Fruit fly (Drosophila melanogaster) whole organism, embryonic: ENCODE results near the gene Coq2.

Experiments
- Antp ChIP-seq: fragments of 200-800 bp; sonication (Bioruptor generic); optimal IDR thresholded peaks from 3 replicates; lab custom pipeline; 2016; ENCODE audit warnings: missing biosample characterization, missing genetic modification characterization
- CG10209 ChIP-seq: fragments of 200-800 bp; sonication (Bioruptor generic); optimal IDR thresholded peaks from 3 replicates; lab custom pipeline; 2017; ENCODE audit warnings: missing biosample characterization, mild to moderate bottlenecking, missing genetic modification characterization, missing genetic modification reagents
- CG10267 ChIP-seq: fragments of 200-800 bp; sonication (Bioruptor generic); optimal IDR thresholded peaks from 2 replicates; lab custom pipeline; 2018; ENCODE audit warnings: missing biosample characterization, mild to moderate bottlenecking, missing genetic modification characterization, moderate library complexity
- CG10274 ChIP-seq: fragments of 200-800 bp; sonication (Bioruptor generic); optimal IDR thresholded peaks from 3 replicates; lab custom pipeline; 2017; ENCODE audit warnings: missing biosample characterization, mild to moderate bottlenecking, missing genetic modification characterization
- CG10979 ChIP-seq: fragments of 200-800 bp; sonication (Bioruptor generic); optimal IDR thresholded peaks from 2 replicates; lab custom pipeline; 2018; ENCODE audit warnings: missing biosample characterization, mild to moderate bottlenecking, missing genetic modification characterization, moderate library complexity
- CG11398 ChIP-seq: fragments of 200-800 bp; sonication (Bioruptor generic); optimal IDR thresholded peaks from 2 replicates; lab custom pipeline; 2016; ENCODE audit warnings: missing biosample characterization, missing genetic modification characterization
- CG11695 ChIP-seq: fragments of 200-800 bp; sonication (Bioruptor generic); IDR thresholded peaks from 3 replicates; pipeline ENCODE4 v1.3.6; 2022; ENCODE audit warnings: missing biosample characterization, missing genetic modification characterization
- CG13894 ChIP-seq: fragments of 200-800 bp; sonication (Bioruptor generic); optimal IDR thresholded peaks from 3 replicates; lab custom pipeline; 2018; ENCODE audit warnings: missing biosample characterization, mild to moderate bottlenecking, missing genetic modification characterization, moderate library complexity
- CG15601 ChIP-seq: fragments of 200-800 bp; sonication (Bioruptor generic); optimal IDR thresholded peaks from 3 replicates; lab custom pipeline; 2019; ENCODE audit warnings: missing biosample characterization, mild to moderate bottlenecking, missing genetic modification characterization, moderate library complexity
- CG1792 ChIP-seq: fragments of 200-800 bp; sonication (Bioruptor generic); optimal IDR thresholded peaks from 2 replicates; lab custom pipeline; 2016; ENCODE audit warnings: missing biosample characterization, missing genetic modification characterization
- CG3163 ChIP-seq: fragments of 200-800 bp; sonication (Bioruptor generic); optimal IDR thresholded peaks from 3 replicates; lab custom pipeline; 2016; ENCODE audit warnings: missing biosample characterization, missing genetic modification characterization
- CG3995 ChIP-seq: fragments of 200-800 bp; sonication (Bioruptor generic); optimal IDR thresholded peaks from 3 replicates; lab custom pipeline; 2016; ENCODE audit warnings: missing biosample characterization, missing genetic modification characterization
- CG42726 ChIP-seq: fragments of 200-800 bp; sonication (Bioruptor generic); IDR thresholded peaks from 2 replicates; pipeline ENCODE4 v1.3.6; 2022; ENCODE audit warnings: missing biosample characterization, missing genetic modification characterization; ENCODE audit not compliant: partially characterized antibody
- CG4854 ChIP-seq: fragments of 200-800 bp; sonication (Bioruptor generic); optimal IDR thresholded peaks from 2 replicates; lab custom pipeline; 2016; ENCODE audit warnings: missing biosample characterization, missing genetic modification characterization, inconsistent platforms
- CG6689 ChIP-seq: fragments of 200-800 bp; sonication (Bioruptor generic); IDR thresholded peaks from 2 replicates; pipeline ENCODE4 v1.3.6; 2022; ENCODE audit warnings: missing biosample characterization, missing genetic modification characterization
- CG6854 ChIP-seq: fragments of 200-800 bp; sonication (Bioruptor generic); optimal IDR thresholded peaks from 3 replicates; lab custom pipeline; 2017; ENCODE audit warnings: missing biosample characterization, mild to moderate bottlenecking, missing genetic modification characterization
- CG9932 ChIP-seq: fragments of 200-800 bp; sonication (Bioruptor generic); IDR thresholded peaks from 2 replicates; pipeline ENCODE4 v1.3.6; 2022; ENCODE audit warnings: missing biosample characterization, missing genetic modification characterization
- D19B ChIP-seq: fragments of 200-800 bp; sonication (Bioruptor generic); optimal IDR thresholded peaks from 2 replicates; lab custom pipeline; 2017; ENCODE audit warnings: missing biosample characterization, mild to moderate bottlenecking, missing genetic modification characterization
- Deaf1 ChIP-seq: fragments of 200-800 bp; optimal IDR thresholded peaks from 3 replicates; lab custom pipeline; 2019; ENCODE audit warnings: missing biosample characterization, mild to moderate bottlenecking, missing genetic modification characterization, moderate library complexity
- Doc3 ChIP-seq: fragments of 200-800 bp; sonication (Bioruptor generic); IDR thresholded peaks from 3 replicates; pipeline ENCODE4 v1.3.6; 2022; ENCODE audit warnings: missing biosample characterization, missing genetic modification characterization; ENCODE audit not compliant: partially characterized antibody
- Dref ChIP-seq: fragments of 200-800 bp; sonication (Bioruptor generic); IDR thresholded peaks from 2 replicates; pipeline ENCODE4 v1.3.6; 2022; ENCODE audit warnings: missing biosample characterization, missing genetic modification characterization
- Ets97D ChIP-seq: fragments of 200-800 bp; sonication (Bioruptor generic); optimal IDR thresholded peaks from 3 replicates; lab custom pipeline; 2016; ENCODE audit warnings: missing biosample characterization, missing genetic modification characterization
- HLH4C ChIP-seq: fragments of 200-800 bp; sonication (Bioruptor generic); IDR thresholded peaks from 3 replicates; pipeline ENCODE4 v1.3.6; 2022; ENCODE audit warnings: missing biosample characterization, missing genetic modification characterization; ENCODE audit not compliant: partially characterized antibody
- Hmx ChIP-seq: fragments of 200-800 bp; sonication (Bioruptor generic); optimal IDR thresholded peaks from 2 replicates; lab custom pipeline; 2016; ENCODE audit warnings: missing biosample characterization, missing genetic modification characterization
- Hr78 ChIP-seq, 2 experiments: fragments of 200-800 bp in 1 of 2; fragments of >200 bp in 1 of 2; sonication (Bioruptor generic) in 1 of 2; optimal IDR thresholded peaks; 2 replicates each; lab custom pipeline; 2017 to 2019; ENCODE audit warnings: missing biosample characterization in 2 of 2, missing genetic modification characterization in 2 of 2, mild to moderate bottlenecking in 1 of 2, moderate library complexity in 1 of 2
- MTF-1 ChIP-seq: fragments of 200-800 bp; sonication (Bioruptor generic); optimal IDR thresholded peaks from 2 replicates; lab custom pipeline; 2018; ENCODE audit warnings: missing biosample characterization, mild to moderate bottlenecking, missing genetic modification characterization, borderline replicate concordance
- Mes4 ChIP-seq: fragments of 200-800 bp; sonication (Bioruptor generic); optimal IDR thresholded peaks from 2 replicates; lab custom pipeline; 2016; ENCODE audit warnings: missing biosample characterization, missing genetic modification characterization
- Pdp1 ChIP-seq, 2 experiments: fragments of 200-800 bp; sonication (Bioruptor generic); optimal IDR thresholded peaks; 3 replicates each; lab custom pipeline; 2016; ENCODE audit warnings: missing biosample characterization in 2 of 2, missing genetic modification characterization in 2 of 2, mild to moderate bottlenecking in 1 of 2, moderate library complexity in 1 of 2
- Sox100B ChIP-seq: fragments of 200-800 bp; sonication (Bioruptor generic); optimal IDR thresholded peaks from 3 replicates; lab custom pipeline; 2018; ENCODE audit warnings: missing biosample characterization, mild to moderate bottlenecking, missing genetic modification characterization
- Sox102F ChIP-seq: fragments of 200-800 bp; sonication (Bioruptor generic); optimal IDR thresholded peaks from 2 replicates; lab custom pipeline; 2018; ENCODE audit warnings: missing biosample characterization, mild to moderate bottlenecking, missing genetic modification characterization, moderate library complexity
- Taf1 ChIP-seq: fragments of 200-800 bp; sonication (Bioruptor generic); IDR thresholded peaks from 2 replicates; pipeline ENCODE4 v1.3.6; 2022; ENCODE audit warnings: missing biosample characterization, missing genetic modification characterization
- Usf ChIP-seq: fragments of 200-800 bp; sonication (Bioruptor generic); optimal IDR thresholded peaks from 2 replicates; lab custom pipeline; 2017; ENCODE audit warnings: missing genotype, missing biosample characterization, missing genetic modification characterization
- ara ChIP-seq: fragments of 200-800 bp; sonication (Bioruptor generic); IDR thresholded peaks from 2 replicates; pipeline ENCODE4 v1.3.6; 2022; ENCODE audit warnings: missing biosample characterization, missing genetic modification characterization
- ase ChIP-seq: fragments of 200-800 bp; sonication (Bioruptor generic); IDR thresholded peaks from 3 replicates; pipeline ENCODE4 v1.3.6; 2022; ENCODE audit warnings: missing biosample characterization, missing genetic modification characterization
- bab2 ChIP-seq: fragments of 200-800 bp; sonication (Bioruptor generic); optimal IDR thresholded peaks from 2 replicates; lab custom pipeline; 2016; ENCODE audit warnings: missing biosample characterization, missing genetic modification characterization
- bsh ChIP-seq, 2 experiments: fragments of 200-800 bp; sonication (Bioruptor generic); optimal IDR thresholded peaks; 2 replicates each; lab custom pipeline; 2017 to 2018; ENCODE audit warnings: mild to moderate bottlenecking in 2 of 2, missing biosample characterization in 2 of 2, missing genetic modification characterization in 2 of 2, moderate library complexity in 1 of 2
- cad ChIP-seq: fragments of >200 bp; optimal IDR thresholded peaks from 2 replicates; lab custom pipeline; 2017; ENCODE audit warnings: missing biosample characterization, missing genetic modification characterization
- kay ChIP-seq: fragments of 200-800 bp; sonication (Bioruptor generic); optimal IDR thresholded peaks from 2 replicates; lab custom pipeline; 2016; ENCODE audit warnings: missing biosample characterization, missing genetic modification characterization
- lov ChIP-seq, 2 experiments: fragments of 200-800 bp in 1 of 2; fragments of >200 bp in 1 of 2; sonication (Bioruptor generic) in 1 of 2; IDR thresholded peaks in 1 of 2; optimal IDR thresholded peaks in 1 of 2; 2 replicates in 1 of 2; 3 replicates in 1 of 2; pipeline versions ENCODE4 v1.3.6 to Lab custom; 2017 to 2022; ENCODE audit warnings: missing biosample characterization in 1 of 2, missing genetic modification characterization in 1 of 2
- nerfin-1 ChIP-seq: fragments of 200-800 bp; sonication (Bioruptor generic); optimal IDR thresholded peaks from 3 replicates; lab custom pipeline; 2019; ENCODE audit warnings: missing biosample characterization, mild to moderate bottlenecking, missing genetic modification characterization, moderate library complexity
- otp ChIP-seq: fragments of 200-800 bp; sonication (Bioruptor generic); IDR thresholded peaks from 3 replicates; pipeline ENCODE4, ENCODE4 v1.3.6; 2022; ENCODE audit warnings: missing biosample characterization, missing genetic modification characterization
- pfk ChIP-seq: fragments of 200-800 bp; sonication (Bioruptor generic); optimal IDR thresholded peaks from 2 replicates; lab custom pipeline; 2018; ENCODE audit warnings: missing biosample characterization, mild to moderate bottlenecking, missing genetic modification characterization, moderate library complexity
- ranshi ChIP-seq: fragments of 200-800 bp; sonication (Bioruptor generic); IDR thresholded peaks from 2 replicates; pipeline ENCODE4 v1.3.6; 2022; ENCODE audit warnings: missing biosample characterization, missing genetic modification characterization
- seq ChIP-seq: fragments of 200-800 bp; sonication (Bioruptor generic); IDR thresholded peaks from 2 replicates; pipeline ENCODE4 v1.3.6; 2022; ENCODE audit warnings: missing biosample characterization, missing genetic modification characterization
- sisA ChIP-seq: fragments of 200-800 bp; sonication (Bioruptor generic); IDR thresholded peaks from 2 replicates; pipeline ENCODE4 v1.3.6; 2022; ENCODE audit warnings: missing biosample characterization, missing genetic modification characterization
- sob ChIP-seq: fragments of 200-800 bp; sonication (Bioruptor generic); IDR thresholded peaks from 2 replicates; pipeline ENCODE4 v1.3.6; 2022; ENCODE audit warnings: missing biosample characterization, missing genetic modification characterization
- sr ChIP-seq: fragments of 200-800 bp; sonication (Bioruptor generic); IDR thresholded peaks from 3 replicates; pipeline ENCODE4 v1.3.6; 2022; ENCODE audit warnings: missing biosample characterization, missing genetic modification characterization
- trem ChIP-seq: fragments of 200-800 bp; optimal IDR thresholded peaks from 3 replicates; lab custom pipeline; 2019; ENCODE audit warnings: missing biosample characterization, mild to moderate bottlenecking, missing genetic modification characterization, moderate library complexity

Coq2 gene

dm6 chr3R:8300928-8301752 lies 15.2 kb downstream of the Coq2 start, which contains the start of the genes CG9626 and mRpL1 (continued):
- TF ChIP-seq CG9932 (GFP tag; lab: Robert Waterston, UW) (peak; percentile 28; the same call in 1 of the 2 replicates), MTF-1 (GFP tag; lab: Kevin White, UChicago) (no peak), CG10274 (GFP tag; lab: Kevin White, UChicago) (no peak), CG11398 (GFP tag; lab: Kevin White, UChicago) (no peak), Ets97D (GFP tag; lab: Kevin White, UChicago) (peak; percentile 80), sisA (0 out of 2 replicates have a peak, but pooled peaks have one; percentile 21), otp (GFP tag; lab: Robert Waterston, UW) (no peak), CG11695 (no peak), CG10209 (GFP tag; lab: Kevin White, UChicago) (no peak), CG6689 (GFP tag; lab: Robert Waterston, UW) (no peak), CG3163 (peak; percentile 54), Usf (GFP tag; lab: Kevin White, UChicago) (no peak), CG3995 (GFP tag; lab: Kevin White, UChicago) (no peak), HLH4C (GFP tag; lab: Robert Waterston, UW) (peak; percentile 15; the same call in 1 of the 3 replicates), CG10979 (tag; lab: Kevin White, UChicago) (peak; percentile 3), CG10267 (tag; lab: Kevin White, UChicago) (peak; percentile 94), trem (tag; lab: Kevin White, UChicago) (peak; percentile 100), CG1792 (GFP tag; lab: Kevin White, UChicago) (no peak), Dref (peak; percentile 42), D19B (GFP tag; lab: Kevin White, UChicago) (no peak), CG42726 (GFP tag; lab: Robert Waterston, UW) (no peak), Antp (GFP tag; lab: Kevin White, UChicago) (no peak), ara (GFP tag; lab: Robert Waterston, UW) (no peak), Hmx (no peak), Sox100B (GFP tag; lab: Kevin White, UChicago) (no peak), bsh (GFP tag; optimal IDR thresholded peaks at IDR 0.05; lab: Kevin White, UChicago) (no peak), sob (GFP tag; lab: Robert Waterston, UW) (peak; percentile 55; the same call in 1 of the 2 replicates), Doc3 (GFP tag; lab: Robert Waterston, UW) (no peak), Hr78 (GFP tag; optimal IDR thresholded peaks at IDR 0.05; lab: Kevin White, UChicago) (no peak), Mes4 (GFP tag; lab: Kevin White, UChicago) (no peak), Sox102F (GFP tag; lab: Kevin White, UChicago) (no peak), bab2 (GFP tag; lab: Kevin White, UChicago) (no peak), ranshi (GFP tag; lab: Robert Waterston, UW) (0 out of 2 replicates have a peak, but pooled peaks have one; percentile 35), Pdp1 (GFP tag; optimal IDR thresholded peaks at IDR 0.05; lab: Kevin White, UChicago) (peak in 1 of 2 experiments; percentile 100), CG13894 (no peak), Deaf1 (tag; lab: Kevin White, UChicago) (peak; percentile 58), Taf1 (GFP tag; lab: Robert Waterston, UW) (no peak), pfk (GFP tag; lab: Kevin White, UChicago) (no peak), seq (GFP tag; lab: Robert Waterston, UW) (no peak), kay (no peak), sr (GFP tag; lab: Robert Waterston, UW) (no peak), CG6854 (no peak), nerfin-1 (peak; percentile 40), lov (optimal IDR thresholded peaks at IDR 0.05; lab: Kevin White, UChicago) (no peak), lov (GFP tag; IDR thresholded peaks at IDR 0.05; lab: Robert Waterston, UW) (no peak), ase (no peak), CG4854 (GFP tag; lab: Kevin White, UChicago) (no peak), cad (GFP tag; lab: Kevin White, UChicago) (no peak), CG15601 (tag; lab: Kevin White, UChicago) (no peak)
